Worm (Caenorhabditis elegans): ENCODE measurements around the gene igdb-1.

The igdb-1 gene

DNA sequence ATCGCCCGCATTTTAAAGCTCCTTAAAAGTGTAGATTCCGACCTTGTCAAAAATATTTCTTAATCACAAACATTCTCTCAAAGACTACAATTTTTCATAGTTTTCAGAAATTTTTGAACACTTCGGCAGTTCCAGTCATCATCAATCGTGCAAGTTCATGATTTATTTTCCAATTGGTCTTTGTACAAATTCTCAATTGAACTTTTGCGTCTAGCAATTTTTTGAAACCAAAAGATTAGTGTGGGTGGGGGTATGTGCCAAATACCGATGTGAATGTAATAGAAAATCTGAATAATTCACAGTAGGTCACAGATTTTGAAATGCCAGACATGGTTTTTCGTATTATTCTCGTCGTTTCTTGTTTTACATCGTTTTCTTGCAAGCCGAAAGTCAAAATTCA is 40.5 kb upstream of the igdb-1 start, which contains the start of gene clec-185:
TSS of gene clec-185 (plus strand) at position 301 of the 400 bp plus-strand sequence.
- TF ChIP-seq elt-3 (tag; optimal IDR thresholded peaks at IDR 0.05) (no peak), nhr-11 (tag; optimal IDR thresholded peaks at IDR 0.05) (no peak), sem-4 (tag; optimal IDR thresholded peaks at IDR 0.05) (no peak)

DNA sequence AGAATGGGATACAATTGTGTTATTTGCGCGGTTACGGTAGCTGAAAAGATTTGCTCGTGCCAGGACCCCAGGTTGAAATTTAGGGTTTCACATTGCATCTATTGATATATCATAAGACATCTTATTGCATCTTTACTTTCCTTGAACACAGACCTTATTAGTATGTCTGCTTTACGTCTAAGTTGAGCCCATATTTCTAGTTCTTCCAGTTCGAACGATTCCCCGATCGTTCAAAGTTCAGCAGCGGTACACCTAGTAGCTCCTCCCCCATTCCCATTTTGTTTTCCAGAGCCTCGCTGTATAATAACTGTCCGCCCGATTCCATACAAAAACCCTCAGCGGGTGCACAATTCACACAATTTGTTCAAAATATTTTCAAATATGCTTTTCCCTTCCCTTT is 37.1 kb upstream of the igdb-1 start, which contains the start of gene C25G4.17:
TSS of gene C25G4.17 (plus strand) at position 301 of the 400 bp plus-strand sequence.
- TF ChIP-seq ceh-82 (tag; optimal IDR thresholded peaks at IDR 0.05) (no peak), C34F6.9 (tag; optimal IDR thresholded peaks at IDR 0.05) (no peak), sma-9 (GFP tag; optimal IDR thresholded peaks at IDR 0.05) (no peak), sma-9 (tag; optimal IDR thresholded peaks at IDR 0.05) (no peak), nhr-77 (tag; optimal IDR thresholded peaks at IDR 0.05) (no peak), mdl-1 (tag; optimal IDR thresholded peaks at IDR 0.05) (no peak), egl-27 (tag; optimal IDR thresholded peaks at IDR 0.05) (no peak), ceh-16 (tag; optimal IDR thresholded peaks at IDR 0.05) (no peak)

DNA sequence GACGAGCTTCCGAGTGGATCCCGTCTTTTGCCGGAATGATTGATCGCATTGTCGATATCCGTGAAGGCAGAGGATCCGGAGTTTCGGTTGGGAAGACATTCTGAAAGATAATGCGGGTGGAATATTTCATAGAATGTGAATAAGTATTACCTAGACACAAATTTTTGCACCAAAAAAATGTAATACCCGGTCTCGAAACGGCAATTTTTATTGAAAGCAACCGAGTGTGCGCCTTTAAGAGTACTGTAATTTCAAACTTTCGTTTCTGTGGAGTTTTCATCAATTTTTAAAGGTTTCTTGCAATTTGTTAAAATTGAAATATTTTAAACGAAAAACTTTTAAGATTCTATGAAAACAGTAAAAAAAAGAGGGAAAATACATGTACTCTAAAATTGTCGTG is 34.9 kb upstream of the igdb-1 start, which contains the start of gene C25G4.2:
TSS of gene C25G4.2 (minus strand) at position 100 of the 400 bp plus-strand sequence.
- TF ChIP-seq ceh-82 (tag; optimal IDR thresholded peaks at IDR 0.05) (no peak), elt-1 (tag; optimal IDR thresholded peaks at IDR 0.05) (no peak), nhr-237 (tag; optimal IDR thresholded peaks at IDR 0.05) (no peak), ztf-11 (tag; optimal IDR thresholded peaks at IDR 0.05) (no peak), ztf-4 (tag; optimal IDR thresholded peaks at IDR 0.05) (no peak), nhr-23 (tag; optimal IDR thresholded peaks at IDR 0.05) (no peak), nhr-25 (tag; optimal IDR thresholded peaks at IDR 0.05) (no peak), alr-1 (tag; optimal IDR thresholded peaks at IDR 0.05) (no peak), nhr-129 (tag; optimal IDR thresholded peaks at IDR 0.05) (no peak), aly-2 (tag; optimal IDR thresholded peaks at IDR 0.05) (no peak)

DNA sequence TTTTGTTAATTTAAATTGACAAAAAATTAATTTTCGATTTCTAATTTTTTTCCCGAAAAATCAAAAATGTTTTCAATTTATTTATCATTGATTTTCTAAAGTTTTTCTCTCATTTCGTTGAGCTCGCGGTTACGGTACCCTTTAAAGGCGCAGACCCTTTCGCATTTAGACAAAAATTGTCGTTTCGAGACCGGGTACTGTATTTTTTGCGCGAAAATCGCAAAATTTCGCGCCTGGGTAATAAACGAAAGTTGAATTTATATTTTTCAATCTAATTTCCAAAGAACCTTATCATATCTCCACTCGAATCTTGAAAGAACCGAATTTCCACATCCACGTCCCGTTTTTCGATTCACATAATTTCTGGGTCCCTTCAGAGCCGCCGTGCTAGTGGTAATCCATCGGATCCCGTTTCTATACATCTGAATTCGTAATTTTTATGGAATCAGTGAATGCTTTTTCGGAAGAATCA is 33.3 kb upstream of the igdb-1 start, which contains the start of gene C25G4.3:
TSS of gene C25G4.3 (minus strand) at position 422 of the 472 bp plus-strand sequence.
- TF ChIP-seq nhr-11 (tag; optimal IDR thresholded peaks at IDR 0.05) (no peak), unc-39 (tag; optimal IDR thresholded peaks at IDR 0.05) (no peak), snpc-4 (tag; optimal IDR thresholded peaks at IDR 0.05) (no peak), zag-1 (tag; optimal IDR thresholded peaks at IDR 0.05) (no peak), lsy-2 (tag; optimal IDR thresholded peaks at IDR 0.05) (no peak)

DNA sequence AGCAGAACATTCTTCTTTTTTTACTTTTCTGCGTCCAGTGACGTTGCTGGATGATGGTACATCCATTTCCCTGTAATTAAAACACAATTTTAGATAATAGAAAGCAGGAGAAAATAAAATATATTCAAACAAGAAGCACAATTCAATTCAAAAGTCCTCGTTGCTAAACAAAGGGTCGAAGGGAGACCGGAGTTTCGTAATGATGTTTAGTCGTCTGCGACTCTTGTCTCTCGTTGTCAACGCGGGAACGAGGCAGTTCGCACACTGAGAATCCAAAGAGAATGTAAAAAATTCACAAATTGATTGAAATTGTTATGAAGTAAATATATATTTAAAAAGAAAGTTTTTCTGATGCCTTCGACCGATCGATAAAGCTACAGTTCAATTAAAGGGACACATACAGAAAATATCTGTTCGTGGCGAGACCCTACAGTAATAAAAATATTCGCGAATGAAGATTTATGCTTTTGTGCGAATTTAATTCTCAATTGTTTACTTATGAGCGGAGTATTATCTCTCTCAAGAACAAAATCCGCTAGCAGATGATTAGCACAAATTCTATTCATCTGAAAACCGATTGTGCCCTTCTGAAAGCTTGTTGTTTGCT is 27.5 kb upstream of the igdb-1 start, which contains the start of gene dpy-26:
TSS of gene dpy-26 (minus strand) at position 111 of the 607 bp plus-strand sequence.
- TF ChIP-seq ztf-11 (tag; optimal IDR thresholded peaks at IDR 0.05) = no peak
- no peak for TF ChIP-seq unc-62 (GFP tag; optimal IDR thresholded peaks at IDR 0.05)
- TF ChIP-seq ceh-16 (tag; optimal IDR thresholded peaks at IDR 0.05) = no peak
- no peak for TF ChIP-seq Y55F3AM.14 (GFP tag; optimal IDR thresholded peaks at IDR 0.05)
- peak in 1 of 2 experiments; percentile 1 for TF ChIP-seq lsy-2 (tag; optimal IDR thresholded peaks at IDR 0.05)
- no peak for TF ChIP-seq nhr-21 (tag; optimal IDR thresholded peaks at IDR 0.05)
- TF ChIP-seq nhr-129 (tag; optimal IDR thresholded peaks at IDR 0.05) = peak; percentile 86
- TF ChIP-seq ama-1 (optimal IDR thresholded peaks at IDR 0.05) = no peak
- no peak for TF ChIP-seq nhr-237 (tag; optimal IDR thresholded peaks at IDR 0.05)
- peak; percentile 39 for TF ChIP-seq gmeb-1 (tag; optimal IDR thresholded peaks at IDR 0.05)
- no peak for TF ChIP-seq ceh-82 (tag; optimal IDR thresholded peaks at IDR 0.05)
- no peak for TF ChIP-seq elt-1 (tag; optimal IDR thresholded peaks at IDR 0.05)
- no peak for TF ChIP-seq egl-27 (tag; optimal IDR thresholded peaks at IDR 0.05)
- no peak for TF ChIP-seq ZK546.5 (tag; optimal IDR thresholded peaks at IDR 0.05)
- peak; percentile 25 for TF ChIP-seq crh-2 (tag; optimal IDR thresholded peaks at IDR 0.05)

DNA sequence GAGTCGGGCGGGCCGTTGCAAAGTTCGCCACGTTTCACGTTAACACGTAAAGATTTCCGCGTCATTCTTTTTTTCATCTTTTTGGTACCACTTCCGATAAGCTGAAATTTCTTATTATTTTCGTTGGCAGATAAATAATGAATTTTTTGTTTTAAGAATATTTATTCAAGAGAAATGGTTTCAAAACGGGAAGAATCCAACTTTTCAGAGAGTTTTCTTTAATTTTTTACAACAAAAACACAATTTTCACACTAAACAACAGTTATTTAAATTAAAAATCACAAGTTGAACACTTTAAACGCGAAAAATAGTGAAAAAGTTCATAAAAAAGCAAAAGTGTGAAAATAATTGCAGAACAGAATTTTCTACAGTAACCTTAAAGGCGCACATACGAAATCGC is 24.7 kb upstream of the igdb-1 start, which contains the start of gene spe-44:
TSS of gene spe-44 (minus strand) at position 101 of the 400 bp plus-strand sequence.
- TF ChIP-seq ZK546.5 (tag; optimal IDR thresholded peaks at IDR 0.05) (no peak), mbf-1 (tag; optimal IDR thresholded peaks at IDR 0.05) (no peak), fos-1 (tag; optimal IDR thresholded peaks at IDR 0.05) (no peak), skn-1 (tag; optimal IDR thresholded peaks at IDR 0.05) (no peak), C34F6.9 (tag; optimal IDR thresholded peaks at IDR 0.05) (no peak), Y55F3AM.14 (GFP tag; optimal IDR thresholded peaks at IDR 0.05) (no peak), ama-1 (optimal IDR thresholded peaks at IDR 0.05) (no peak), elt-1 (tag; optimal IDR thresholded peaks at IDR 0.05) (no peak), unc-62 (GFP tag; optimal IDR thresholded peaks at IDR 0.05) (no peak), lin-39 (tag; optimal IDR thresholded peaks at IDR 0.05) (no peak), elt-3 (tag; optimal IDR thresholded peaks at IDR 0.05) (no peak), F13H6.1 (tag; optimal IDR thresholded peaks at IDR 0.05) (no peak), lin-13 (GFP tag; optimal IDR thresholded peaks at IDR 0.05) (no peak), blmp-1 (tag; optimal IDR thresholded peaks at IDR 0.05; ENCODE audit: insufficient read depth) (no peak), nhr-237 (tag; optimal IDR thresholded peaks at IDR 0.05) (no peak), egl-27 (tag; optimal IDR thresholded peaks at IDR 0.05) (no peak), sem-4 (tag; optimal IDR thresholded peaks at IDR 0.05) (no peak)
